Worm (Caenorhabditis elegans) whole organism, L1 larva: ENCODE data around the gene C26D10.3.

Experiments
- blmp-1 ChIP-seq: fragments of 150-350 bp; optimal IDR thresholded peaks from 2 replicates; lab custom pipeline; 2014; ENCODE audit warnings: missing biosample characterization, missing genetic modification characterization
- elt-3 ChIP-seq, 6 experiments: fragments of 150-350 bp in 1 of 6; sonication (generic microtip); optimal IDR thresholded peaks; 2 replicates each; lab custom pipeline; 2017 to 2018; ENCODE audit warnings: missing biosample characterization in 6 of 6, missing genetic modification characterization in 6 of 6, inconsistent platforms in 1 of 6
- jun-1 ChIP-seq: fragments of 150-350 bp; optimal IDR thresholded peaks from 2 replicates; lab custom pipeline; 2014; ENCODE audit warnings: missing biosample characterization, missing genetic modification reagents, missing genetic modification characterization
- mdl-1 ChIP-seq, 2 experiments: fragments of 150-350 bp; optimal IDR thresholded peaks; 2 replicates each; lab custom pipeline; 2014 to 2017; ENCODE audit warnings: missing biosample characterization in 2 of 2, missing genetic modification characterization in 2 of 2, inconsistent platforms in 1 of 2
- nhr-11 ChIP-seq: fragments of 150-350 bp; optimal IDR thresholded peaks from 2 replicates; lab custom pipeline; 2014; ENCODE audit warnings: missing biosample characterization, missing genetic modification characterization
- snpc-4 ChIP-seq: fragments of 150-350 bp; optimal IDR thresholded peaks from 2 replicates; lab custom pipeline; 2014; ENCODE audit warnings: missing biosample characterization, missing genetic modification characterization
- tbx-2 ChIP-seq: sonication (generic microtip); optimal IDR thresholded peaks from 2 replicates; lab custom pipeline; 2016; ENCODE audit warnings: missing genetic modification characterization, missing compliant biosample characterization
- unc-62 ChIP-seq: fragments of 150-350 bp; optimal IDR thresholded peaks from 2 replicates; lab custom pipeline; 2014; ENCODE audit warnings: missing biosample characterization, missing genetic modification reagents, missing genetic modification characterization

DNA sequence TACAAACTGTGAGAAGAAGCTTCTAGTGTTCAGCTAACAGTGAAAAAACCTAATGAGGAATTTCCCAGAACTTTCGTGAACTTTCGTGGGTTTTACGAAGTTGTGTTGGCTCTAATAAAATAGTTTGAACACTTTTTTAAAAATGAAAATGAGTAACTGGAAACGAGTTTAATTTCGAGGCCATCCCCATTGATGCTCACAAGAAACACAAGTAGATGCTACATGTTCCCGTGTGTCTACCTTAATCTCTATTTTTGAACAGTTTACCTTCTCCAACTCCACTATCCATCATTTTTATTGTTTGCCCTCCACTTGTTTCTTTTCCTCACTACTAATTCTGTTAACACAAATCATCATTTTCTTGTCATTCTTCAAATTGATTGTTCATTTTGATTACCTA lies 8.5 kb downstream of the C26D10.3 start, which contains the start of gene C26D10.7:
- TF ChIP-seq blmp-1 (tag; lab: Kevin White, UChicago) (no peak), jun-1 (tag; lab: Kevin White, UChicago) (no peak), nhr-11 (tag; lab: Kevin White, UChicago) (no peak), unc-62 (no peak), elt-3 (tag; optimal IDR thresholded peaks at IDR 0.05; lab: Kevin White, UChicago) (no peak), snpc-4 (tag; lab: Kevin White, UChicago) (no peak), mdl-1 (tag; optimal IDR thresholded peaks at IDR 0.05; lab: Kevin White, UChicago) (no peak), tbx-2 (no peak)
